Worm (Caenorhabditis elegans) whole organism, young adult: ENCODE data around the gene abu-5.

Experiments
- B0336.3 ChIP-seq: fragments of 200-800 bp; sonication (Bioruptor generic); IDR thresholded peaks from 2 replicates; pipeline ENCODE4 v1.3.6; 2022; ENCODE audit warnings: missing genetic modification characterization, missing compliant biosample characterization
- D2030.7 ChIP-seq: fragments of 200-800 bp; sonication (Bioruptor generic); IDR thresholded peaks from 2 replicates; pipeline ENCODE4 v1.3.6; 2022; ENCODE audit warnings: missing genetic modification reagents, missing genetic modification characterization, missing compliant biosample characterization
- F10E7.11 ChIP-seq: sonication (generic microtip); optimal IDR thresholded peaks from 2 replicates; lab custom pipeline; 2017; ENCODE audit warnings: mild to moderate bottlenecking, missing genetic modification characterization, moderate library complexity, missing compliant biosample characterization
- F49E8.2 ChIP-seq: sonication (generic microtip); optimal IDR thresholded peaks from 3 replicates; lab custom pipeline; 2017; ENCODE audit warnings: missing genetic modification characterization, mild to moderate bottlenecking, missing compliant biosample characterization, antibody characterized with exemption, moderate library complexity; ENCODE audit not compliant: insufficient read depth
- F55B11.4 ChIP-seq: sonication (generic microtip); optimal IDR thresholded peaks from 2 replicates; lab custom pipeline; 2016; ENCODE audit warnings: missing compliant biosample characterization, missing genetic modification characterization, borderline replicate concordance; ENCODE audit not compliant: insufficient read depth
- K12H6.12 ChIP-seq: fragments of 200-800 bp; sonication (Bioruptor generic); optimal IDR thresholded peaks from 2 replicates; lab custom pipeline; 2018; ENCODE audit warnings: mild to moderate bottlenecking, missing genetic modification characterization, missing compliant biosample characterization
- T26A5.8 ChIP-seq: sonication (generic microtip); optimal IDR thresholded peaks from 2 replicates; lab custom pipeline; 2016; ENCODE audit warnings: missing genetic modification characterization, missing compliant biosample characterization
- Y53G8AR.9 ChIP-seq: fragments of 200-800 bp; sonication (Bioruptor generic); conservative IDR thresholded peaks from 2 replicates; pipeline ENCODE4 v1.3.6; 2022; ENCODE audit warnings: missing genetic modification reagents, missing genetic modification characterization, missing compliant biosample characterization
- Y67H2A.10 ChIP-seq: fragments of 200-800 bp; sonication (Bioruptor generic); conservative IDR thresholded peaks from 2 replicates; pipeline ENCODE4 v1.3.6; 2022; ENCODE audit warnings: missing genetic modification reagents, missing genetic modification characterization, missing compliant biosample characterization
- ZK185.1 ChIP-seq: sonication (generic microtip); optimal IDR thresholded peaks from 2 replicates; lab custom pipeline; 2016; ENCODE audit warnings: mild to moderate bottlenecking, missing genetic modification characterization, missing compliant biosample characterization; ENCODE audit not compliant: poor library complexity, severe bottlenecking
- akir-1 ChIP-seq: fragments of 200-800 bp; sonication (Bioruptor generic); optimal IDR thresholded peaks from 2 replicates; lab custom pipeline; 2018; ENCODE audit warnings: mild to moderate bottlenecking, missing genetic modification characterization, moderate library complexity, missing compliant biosample characterization
- aptf-3 ChIP-seq: fragments of 200-800 bp; sonication (Bioruptor generic); IDR thresholded peaks from 2 replicates; pipeline ENCODE4 v1.3.6; 2022; ENCODE audit warnings: missing genetic modification characterization, missing compliant biosample characterization
- attf-6 ChIP-seq: fragments of 200-800 bp; sonication (Bioruptor generic); IDR thresholded peaks from 2 replicates; pipeline ENCODE4 v1.3.6; 2022; ENCODE audit warnings: missing genetic modification reagents, missing genetic modification characterization, missing compliant biosample characterization
- bed-2 ChIP-seq: fragments of 200-800 bp; sonication (Bioruptor generic); IDR thresholded peaks from 2 replicates; pipeline ENCODE4 v1.3.6; 2022; ENCODE audit warnings: missing genetic modification reagents, missing genetic modification characterization, missing compliant biosample characterization
- ceh-100 ChIP-seq: fragments of 200-800 bp; sonication (Bioruptor generic); IDR thresholded peaks from 2 replicates; pipeline ENCODE4 v1.3.6; 2022; ENCODE audit warnings: missing genetic modification reagents, missing genetic modification characterization, missing compliant biosample characterization
- ceh-40 ChIP-seq: fragments of 200-800 bp; sonication (Bioruptor generic); IDR thresholded peaks from 2 replicates; pipeline ENCODE4 v1.3.6; 2022; ENCODE audit warnings: missing genetic modification characterization, missing compliant biosample characterization
- ceh-79 ChIP-seq: sonication (generic microtip); optimal IDR thresholded peaks from 2 replicates; lab custom pipeline; 2017; ENCODE audit warnings: mild to moderate bottlenecking, missing genetic modification characterization, missing compliant biosample characterization
- dpff-1 ChIP-seq: sonication (generic microtip); optimal IDR thresholded peaks from 2 replicates; lab custom pipeline; 2017; ENCODE audit warnings: mild to moderate bottlenecking, missing genetic modification characterization, missing compliant biosample characterization
- egl-18 ChIP-seq: fragments of 200-800 bp; sonication (Bioruptor generic); IDR thresholded peaks from 2 replicates; pipeline ENCODE4 v1.3.6; 2022; ENCODE audit warnings: missing genetic modification reagents, missing genetic modification characterization, missing compliant biosample characterization
- egl-44 ChIP-seq: fragments of 200-800 bp; sonication (Bioruptor generic); IDR thresholded peaks from 2 replicates; pipeline ENCODE4 v1.3.6; 2022; ENCODE audit warnings: missing genetic modification reagents, missing genetic modification characterization, missing compliant biosample characterization
- hmg-1.2 ChIP-seq: fragments of 200-800 bp; sonication (Bioruptor generic); IDR thresholded peaks from 2 replicates; pipeline ENCODE4 v1.3.6; 2022; ENCODE audit warnings: missing genetic modification reagents, missing genetic modification characterization, missing compliant biosample characterization
- lag-1 ChIP-seq: fragments of 200-800 bp; sonication (Bioruptor generic); IDR thresholded peaks from 2 replicates; pipeline ENCODE4 v1.3.6; 2022; ENCODE audit warnings: missing genetic modification reagents, missing genetic modification characterization, missing compliant biosample characterization
- let-526 ChIP-seq: fragments of 200-800 bp; sonication (Bioruptor generic); IDR thresholded peaks from 2 replicates; pipeline ENCODE4 v1.3.6; 2022; ENCODE audit warnings: missing genetic modification reagents, missing genetic modification characterization, missing compliant biosample characterization
- let-607 ChIP-seq, 2 experiments: fragments of 200-800 bp in 1 of 2; sonication (Bioruptor generic) in 1 of 2; sonication (generic microtip) in 1 of 2; optimal IDR thresholded peaks; 2 replicates each; lab custom pipeline; 2016 to 2018; ENCODE audit warnings: mild to moderate bottlenecking in 2 of 2, missing compliant biosample characterization in 2 of 2, missing genetic modification characterization in 2 of 2, moderate library complexity in 2 of 2, missing genotype in 1 of 2
- nhr-80 ChIP-seq: sonication (generic microtip); optimal IDR thresholded peaks from 2 replicates; lab custom pipeline; 2016; ENCODE audit warnings: missing genetic modification characterization, missing compliant biosample characterization
- rcor-1 ChIP-seq: fragments of 200-800 bp; sonication (Bioruptor generic); IDR thresholded peaks from 2 replicates; pipeline ENCODE4 v1.3.6; 2022; ENCODE audit warnings: missing genetic modification reagents, missing genetic modification characterization, missing compliant biosample characterization
- rec-8 ChIP-seq, 2 experiments: sonication (generic microtip); optimal IDR thresholded peaks; 2 replicates each; lab custom pipeline; 2016; ENCODE audit warnings: mild to moderate bottlenecking in 2 of 2, missing genetic modification characterization in 2 of 2, missing genetic modification reagents in 2 of 2, missing genotype in 2 of 2, missing biosample characterization in 1 of 2, missing compliant biosample characterization in 1 of 2, moderate library complexity in 1 of 2
- repo-1 ChIP-seq: sonication (generic microtip); optimal IDR thresholded peaks from 2 replicates; lab custom pipeline; 2017; ENCODE audit warnings: mild to moderate bottlenecking, missing genetic modification characterization, missing compliant biosample characterization
- sdz-38 ChIP-seq: sonication (generic microtip); optimal IDR thresholded peaks from 2 replicates; lab custom pipeline; 2016; ENCODE audit warnings: missing genotype, missing genetic modification characterization, missing compliant biosample characterization
- snpc-1.1 ChIP-seq: sonication (generic microtip); optimal IDR thresholded peaks from 2 replicates; lab custom pipeline; 2017; ENCODE audit warnings: missing genetic modification characterization, mild to moderate bottlenecking, missing compliant biosample characterization, antibody characterized with exemption, moderate library complexity, missing genotype, missing genetic modification reagents; ENCODE audit not compliant: insufficient read depth
- snpc-3.4 ChIP-seq: sonication (generic microtip); optimal IDR thresholded peaks from 2 replicates; lab custom pipeline; 2017; ENCODE audit warnings: missing genetic modification characterization, mild to moderate bottlenecking, missing compliant biosample characterization, antibody characterized with exemption, moderate library complexity, missing genotype, missing genetic modification reagents
- snpc-4 ChIP-seq, 5 experiments: fragments of 150-350 bp in 1 of 5; sonication (generic microtip) in 4 of 5; optimal IDR thresholded peaks; 2 replicates each; lab custom pipeline; 2014 to 2018; ENCODE audit warnings: missing genetic modification characterization in 5 of 5, missing biosample characterization in 3 of 5, antibody characterized with exemption in 2 of 5, mild to moderate bottlenecking in 2 of 5, missing compliant biosample characterization in 2 of 5, missing genotype in 2 of 5, moderate library complexity in 2 of 5, missing genetic modification reagents in 1 of 5
- somi-1 ChIP-seq: fragments of 200-800 bp; sonication (Bioruptor generic); optimal IDR thresholded peaks from 2 replicates; lab custom pipeline; 2018; ENCODE audit warnings: mild to moderate bottlenecking, missing genetic modification characterization, missing compliant biosample characterization
- tbx-9 ChIP-seq: sonication (generic microtip); optimal IDR thresholded peaks from 2 replicates; lab custom pipeline; 2016; ENCODE audit warnings: borderline replicate concordance, missing genetic modification characterization, inconsistent platforms, missing compliant biosample characterization
- tlf-1 ChIP-seq: fragments of 200-800 bp; sonication (Bioruptor generic); optimal IDR thresholded peaks from 2 replicates; lab custom pipeline; 2018; ENCODE audit warnings: mild to moderate bottlenecking, missing genetic modification characterization, missing compliant biosample characterization
- zfh-2 ChIP-seq: fragments of 200-800 bp; sonication (Bioruptor generic); conservative IDR thresholded peaks from 2 replicates; pipeline ENCODE4 v1.3.6; 2022; ENCODE audit warnings: missing genetic modification reagents, missing genetic modification characterization, missing compliant biosample characterization
- ztf-22 ChIP-seq: fragments of 200-800 bp; sonication (Bioruptor generic); optimal IDR thresholded peaks from 2 replicates; lab custom pipeline; 2018; ENCODE audit warnings: mild to moderate bottlenecking, missing genetic modification characterization, moderate library complexity, missing compliant biosample characterization
- ztf-28 ChIP-seq: fragments of 200-800 bp; sonication (Bioruptor generic); IDR thresholded peaks from 2 replicates; pipeline ENCODE4 v1.3.6; 2022; ENCODE audit warnings: missing genetic modification reagents, missing genetic modification characterization, missing compliant biosample characterization
- ztf-3 ChIP-seq: fragments of 200-800 bp; sonication (Bioruptor generic); optimal IDR thresholded peaks from 2 replicates; lab custom pipeline; 2018; ENCODE audit warnings: mild to moderate bottlenecking, missing genetic modification characterization, missing compliant biosample characterization

Gene abu-5

DNA sequence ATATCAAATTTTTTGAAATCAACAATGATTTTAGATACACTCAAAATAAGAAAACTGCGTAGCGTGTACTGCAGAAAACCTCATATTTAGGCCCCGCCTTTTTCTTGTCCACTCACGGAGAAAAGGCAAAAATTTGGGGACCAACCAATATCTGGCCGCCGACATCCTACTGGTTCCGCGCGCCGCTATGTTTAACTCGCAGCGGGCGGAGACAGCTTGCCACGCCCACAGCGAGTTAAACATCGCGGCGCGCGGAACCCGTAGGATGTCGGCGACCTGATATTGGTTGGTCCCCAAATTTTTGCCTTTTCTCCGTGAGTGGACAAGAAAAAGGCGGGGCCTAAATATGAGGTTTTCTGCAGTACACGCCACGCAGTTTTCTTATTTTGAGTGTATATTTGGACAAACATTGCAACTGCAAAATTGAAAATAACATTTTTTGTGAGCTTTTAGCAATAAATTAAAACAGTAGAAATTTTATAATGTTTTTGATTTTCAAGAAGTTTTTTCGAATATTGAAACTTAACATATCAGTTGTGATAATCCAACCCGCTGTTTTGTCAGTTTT lies 19.4 kb downstream of the abu-5 start:
- peak; percentile 90 for TF ChIP-seq attf-6 (GFP tag; lab: Robert Waterston, UW)
- TF ChIP-seq snpc-1.1 (tag; lab: Kevin White, UChicago): peak; percentile 33
- peak; percentile 66 for TF ChIP-seq snpc-4 (GFP tag; optimal IDR thresholded peaks at IDR 0.05; lab: Kevin White, UChicago)
- peak; percentile 58 to 96 (median 72) for TF ChIP-seq snpc-4 (tag; optimal IDR thresholded peaks at IDR 0.05; lab: Kevin White, UChicago)
- peak; percentile 36; the same call in 1 of the 2 replicates for TF ChIP-seq hmg-1.2 (GFP tag; lab: Robert Waterston, UW)

DNA sequence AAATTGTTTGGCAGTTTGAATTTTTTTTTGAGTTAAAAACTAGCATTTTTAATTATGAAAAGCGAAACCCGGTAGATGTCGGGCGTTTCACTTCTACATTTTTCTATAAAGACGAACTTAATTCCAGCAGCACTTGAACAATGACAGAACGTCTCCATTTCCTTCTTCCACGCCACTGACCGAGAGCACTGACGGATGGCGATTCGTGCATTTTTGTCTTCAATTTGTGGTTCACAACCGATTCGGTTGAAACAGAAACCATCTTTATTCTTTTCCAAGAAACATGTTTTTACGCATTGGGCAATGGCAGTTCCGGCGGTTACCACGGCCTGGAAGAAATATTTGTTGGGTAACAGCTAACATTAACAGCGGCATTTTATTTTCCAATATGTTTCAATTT lies 22.6 kb downstream of the abu-5 start:
- TF ChIP-seq nhr-80 (no peak), rcor-1 (GFP tag; lab: Robert Waterston, UW) (no peak), let-607 (tag; optimal IDR thresholded peaks at IDR 0.05; lab: Kevin White, UChicago) (no peak), ztf-3 (GFP tag; lab: Kevin White, UChicago) (no peak), attf-6 (GFP tag; lab: Robert Waterston, UW) (peak; percentile 62; the same call in 1 of the 2 replicates), snpc-4 (GFP tag; optimal IDR thresholded peaks at IDR 0.05; lab: Kevin White, UChicago) (no peak), snpc-4 (tag; optimal IDR thresholded peaks at IDR 0.05; lab: Kevin White, UChicago) (peak in 3 of 4 experiments; percentile 34 to 62 (median 61))

DNA sequence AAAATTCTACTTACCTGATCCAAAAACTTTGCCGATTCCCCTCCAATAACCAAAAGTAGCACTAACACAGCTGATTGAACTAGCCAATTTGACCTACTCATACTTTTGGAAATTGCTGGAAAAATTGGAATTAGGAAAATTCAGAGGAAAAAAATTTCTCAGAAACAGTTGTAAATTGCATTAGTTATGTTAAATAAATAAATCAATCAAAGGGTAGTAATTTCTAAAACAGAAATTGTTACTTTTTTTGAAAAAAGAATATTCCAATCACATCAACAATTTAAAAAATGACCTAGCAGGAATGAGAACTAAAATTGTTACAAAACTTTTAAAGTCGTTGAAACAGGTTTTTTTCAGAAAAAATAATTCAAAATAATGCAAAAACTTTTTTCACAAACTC lies 26.5 kb downstream of the abu-5 start, which contains the start of gene Y105C5A.8:
Gene Y105C5A.8, minus strand, starts transcription at position 101 of the 400 bp plus-strand sequence.
- TF ChIP-seq dpff-1 (tag; lab: Kevin White, UChicago) (no peak), ZK185.1 (tag; lab: Kevin White, UChicago) (no peak), tlf-1 (no peak), let-526 (GFP tag; lab: Robert Waterston, UW) (no peak), D2030.7 (GFP tag; lab: Robert Waterston, UW) (no peak), ztf-3 (GFP tag; lab: Kevin White, UChicago) (no peak), Y67H2A.10 (no peak), B0336.3 (GFP tag; lab: Robert Waterston, UW) (no peak), ztf-22 (GFP tag; lab: Kevin White, UChicago) (no peak), ceh-40 (no peak), F10E7.11 (tag; lab: Kevin White, UChicago) (no peak), snpc-3.4 (tag; lab: Kevin White, UChicago) (no peak), zfh-2 (GFP tag; lab: Robert Waterston, UW) (no peak), rec-8 (tag; optimal IDR thresholded peaks at IDR 0.05; lab: Kevin White, UChicago) (no peak), akir-1 (GFP tag; lab: Kevin White, UChicago) (no peak), tbx-9 (no peak), ceh-79 (tag; lab: Kevin White, UChicago) (no peak)

DNA sequence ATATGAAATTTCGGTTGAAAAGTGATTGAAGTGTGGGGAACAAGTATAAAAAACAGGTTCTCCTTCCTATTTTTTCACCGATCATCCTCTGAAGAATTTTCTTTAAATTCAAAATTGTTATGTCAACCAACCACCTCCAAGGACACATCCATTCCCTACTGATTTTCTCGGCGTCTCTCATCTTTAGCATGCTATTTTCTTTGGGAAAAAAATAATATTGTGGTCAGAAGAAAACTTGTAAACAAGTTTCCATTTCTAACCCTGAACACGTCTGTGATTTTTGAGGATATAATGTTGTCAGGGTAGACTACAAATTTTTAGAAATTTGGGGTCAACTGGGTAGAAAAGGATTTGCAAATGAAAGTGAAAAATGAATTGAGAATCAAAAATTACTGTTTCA lies 27.2 kb downstream of the abu-5 start:
- TF ChIP-seq zfh-2 (GFP tag; lab: Robert Waterston, UW) (no peak), repo-1 (tag; lab: Kevin White, UChicago) (no peak), Y53G8AR.9 (GFP tag; lab: Robert Waterston, UW) (no peak), F49E8.2 (tag; lab: Kevin White, UChicago) (no peak), snpc-3.4 (tag; lab: Kevin White, UChicago) (no peak)
- TF ChIP-seq, all 124 proteins: peak for 0

DNA sequence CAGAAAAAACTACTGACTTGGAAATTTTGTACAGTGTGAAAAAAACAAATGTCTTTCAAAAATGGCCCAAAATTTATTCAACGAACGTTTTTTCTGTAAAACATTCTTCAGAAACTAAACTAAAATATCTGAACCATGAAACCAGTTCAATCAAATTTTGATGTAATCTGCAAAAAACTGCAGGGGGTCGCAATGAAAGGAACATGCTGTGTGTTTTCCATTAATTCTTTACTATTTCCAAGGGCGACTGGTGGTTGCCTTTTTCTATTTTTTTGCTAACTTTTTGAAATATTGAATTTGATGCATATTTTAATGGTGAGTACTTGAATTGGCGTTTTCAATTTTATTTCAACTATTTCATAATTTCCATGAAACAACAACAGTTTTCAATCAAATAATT lies 40.7 kb downstream of the abu-5 start, which contains the start of gene Y105C5A.9:
Gene Y105C5A.9, plus strand, starts transcription at position 301 of the 400 bp plus-strand sequence.
- TF ChIP-seq K12H6.12 (tag; lab: Kevin White, UChicago) (no peak), bed-2 (no peak), sdz-38 (tag; lab: Kevin White, UChicago) (no peak), ceh-100 (GFP tag; lab: Robert Waterston, UW) (no peak), F49E8.2 (tag; lab: Kevin White, UChicago) (no peak), F55B11.4 (tag; lab: Kevin White, UChicago) (no peak), egl-18 (GFP tag; lab: Robert Waterston, UW) (no peak), ztf-28 (no peak), egl-44 (GFP tag; lab: Robert Waterston, UW) (no peak), lag-1 (GFP tag; lab: Robert Waterston, UW) (no peak), somi-1 (GFP tag; lab: Kevin White, UChicago) (no peak), aptf-3 (no peak), snpc-1.1 (tag; lab: Kevin White, UChicago) (no peak), T26A5.8 (tag; lab: Kevin White, UChicago) (no peak)
